Fruit fly (Drosophila melanogaster): ENCODE results near the gene CG7298.
A peak's percentile ranks its signal among the peaks of the same experiment; 100 is the strongest.

The CG7298 gene

DNA sequence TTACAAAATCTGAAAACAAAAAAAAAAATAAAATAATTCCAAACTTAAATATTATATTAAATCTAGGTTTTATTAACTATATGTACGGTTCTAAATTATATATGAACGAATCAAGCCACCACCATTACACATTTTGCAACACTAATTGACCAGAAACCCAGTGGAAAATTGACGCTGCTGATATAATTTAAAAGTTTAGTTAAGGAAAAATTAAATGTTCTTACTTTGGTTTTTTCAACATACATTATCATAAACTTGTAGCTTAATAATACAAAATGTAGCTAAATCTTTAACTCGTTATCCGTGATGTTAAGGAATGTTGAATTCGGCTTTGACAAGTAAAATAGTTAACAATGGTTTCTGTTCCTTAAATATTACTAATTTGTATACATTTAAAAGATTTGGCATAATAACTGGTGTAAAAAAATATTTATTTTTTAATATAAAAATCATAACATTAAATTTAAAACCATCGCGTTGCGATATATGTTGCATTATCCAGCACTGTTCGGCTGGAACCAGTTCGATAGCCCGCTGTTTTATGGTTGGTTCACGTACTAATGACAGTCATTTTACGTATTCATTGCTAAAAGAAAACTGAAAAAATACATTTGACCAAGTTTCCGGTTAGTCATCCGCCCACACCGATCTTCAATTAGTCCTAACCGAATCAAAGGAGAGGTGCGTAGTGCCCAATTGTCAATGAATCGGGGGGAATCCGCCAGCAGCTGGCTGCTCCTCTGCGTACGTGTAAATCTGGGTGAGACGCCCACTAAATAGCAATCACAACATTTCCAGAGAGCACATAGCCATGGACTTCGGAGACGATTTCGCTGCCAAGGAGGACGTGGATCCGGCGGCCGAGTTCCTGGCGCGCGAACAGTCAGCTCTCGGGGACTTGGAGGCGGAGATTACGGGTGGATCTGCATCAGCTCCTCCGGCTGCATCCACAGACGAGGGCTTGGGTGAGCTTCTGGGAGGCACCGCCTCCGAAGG is 38.8 kb upstream of the CG7298 start (continued):
- peak; percentile 14 for TF ChIP-seq fd85E (GFP tag; optimal IDR thresholded peaks at IDR 0.05)
- TF ChIP-seq Gug (GFP tag; IDR thresholded peaks at IDR 0.05): peak; percentile 16; the same call in 1 of the 2 replicates
- peak; percentile 68 for TF ChIP-seq eg (GFP tag; IDR thresholded peaks at IDR 0.05)
- TF ChIP-seq dsx (GFP tag; optimal IDR thresholded peaks at IDR 0.05; ENCODE audit: poor library complexity, severe bottlenecking): peak; percentile 41
- peak; percentile 69 for TF ChIP-seq esn (GFP tag; optimal IDR thresholded peaks at IDR 0.05)
- peak; percentile 60 for TF ChIP-seq Hr4 (GFP tag; optimal IDR thresholded peaks at IDR 0.05)
- TF ChIP-seq CG11294 (GFP tag; IDR thresholded peaks at IDR 0.05): peak; percentile 29; the same call in 1 of the 2 replicates
- peak; percentile 22 for TF ChIP-seq CG7368 (GFP tag; optimal IDR thresholded peaks at IDR 0.05)
- TF ChIP-seq CG8632 (GFP tag; optimal IDR thresholded peaks at IDR 0.05): peak; percentile 67
- TF ChIP-seq CG16779 (tag; optimal IDR thresholded peaks at IDR 0.05): no peak
- no peak for TF ChIP-seq CG11902 (GFP tag; optimal IDR thresholded peaks at IDR 0.05)
- peak; percentile 54 for TF ChIP-seq topi (GFP tag; optimal IDR thresholded peaks at IDR 0.05)
- TF ChIP-seq Lpt (GFP tag; optimal IDR thresholded peaks at IDR 0.05): no peak
- TF ChIP-seq salr (GFP tag; optimal IDR thresholded peaks at IDR 0.05): peak in 1 of 2 experiments; percentile 48
- TF ChIP-seq CG31627 (GFP tag; optimal IDR thresholded peaks at IDR 0.05): peak; percentile 46
- peak; percentile 46 for TF ChIP-seq cyc (GFP tag; optimal IDR thresholded peaks at IDR 0.05)
- peak; percentile 20 for TF ChIP-seq CG9139 (GFP tag; optimal IDR thresholded peaks at IDR 0.05)
- peak; percentile 63 for TF ChIP-seq achi (GFP tag; optimal IDR thresholded peaks at IDR 0.05)
- no peak for TF ChIP-seq CG6854 (GFP tag; optimal IDR thresholded peaks at IDR 0.05)
- peak; percentile 36 for TF ChIP-seq Sox15 (GFP tag; optimal IDR thresholded peaks at IDR 0.05)
- TF ChIP-seq CG6808 (GFP tag; optimal IDR thresholded peaks at IDR 0.05): peak; percentile 2
- TF ChIP-seq CG8319 (GFP tag; optimal IDR thresholded peaks at IDR 0.05): peak; percentile 4

DNA sequence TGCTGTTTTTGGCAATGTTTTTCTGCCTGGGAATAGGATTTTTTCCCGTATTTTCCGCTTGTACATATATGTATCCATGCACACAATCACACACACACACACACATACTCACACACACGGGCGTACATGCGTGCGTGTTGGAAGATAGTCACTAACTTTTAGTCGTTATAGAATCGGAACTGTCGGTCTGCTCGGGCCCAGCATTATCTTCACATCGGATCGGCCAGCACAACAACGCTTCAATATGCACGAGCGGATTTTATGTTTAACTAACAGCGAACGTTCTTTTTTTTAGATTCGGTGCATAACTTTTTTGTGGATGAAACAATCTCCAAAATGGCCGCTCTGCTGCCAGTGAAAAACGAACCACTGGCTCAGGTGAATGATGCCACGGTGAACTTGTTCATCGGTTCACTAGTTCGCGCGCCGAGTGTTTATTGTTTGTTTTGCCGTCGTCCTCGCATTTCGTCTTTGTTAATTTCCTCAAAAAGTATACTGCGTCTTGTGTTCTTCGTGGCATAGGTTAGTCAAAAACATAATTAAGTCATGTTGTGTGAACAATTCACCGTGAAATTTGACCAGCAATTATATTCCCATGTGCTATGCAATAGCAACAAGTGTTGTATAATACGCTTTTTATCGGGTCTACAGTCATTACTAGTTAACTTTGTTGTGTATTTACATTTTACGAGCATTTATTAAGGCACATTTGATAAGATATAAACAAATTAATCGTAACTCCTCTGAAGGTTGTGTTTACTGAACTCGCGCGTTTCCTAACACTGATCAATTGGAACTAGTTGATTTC is 37.9 kb upstream of the CG7298 start, which contains the start of the genes CG6951 and CG17233:
Gene CG6951 (plus strand): TSS at position 105 of the 808 bp plus-strand sequence.
Gene CG17233 (minus strand): TSS at position 741 of the 808 bp plus-strand sequence.
- no peak for TF ChIP-seq spab (GFP tag; optimal IDR thresholded peaks at IDR 0.05)
- no peak for TF ChIP-seq dsx (GFP tag; optimal IDR thresholded peaks at IDR 0.05; ENCODE audit: poor library complexity, severe bottlenecking)
- TF ChIP-seq CG11294 (GFP tag; IDR thresholded peaks at IDR 0.05): no peak
- no peak for TF ChIP-seq Hr38 (GFP tag; optimal IDR thresholded peaks at IDR 0.05)
- no peak for TF ChIP-seq CG1621 (tag; optimal IDR thresholded peaks at IDR 0.05)
- no peak for TF ChIP-seq topi (GFP tag; optimal IDR thresholded peaks at IDR 0.05)
- TF ChIP-seq fkh (GFP tag; optimal IDR thresholded peaks at IDR 0.05): peak; percentile 89

DNA sequence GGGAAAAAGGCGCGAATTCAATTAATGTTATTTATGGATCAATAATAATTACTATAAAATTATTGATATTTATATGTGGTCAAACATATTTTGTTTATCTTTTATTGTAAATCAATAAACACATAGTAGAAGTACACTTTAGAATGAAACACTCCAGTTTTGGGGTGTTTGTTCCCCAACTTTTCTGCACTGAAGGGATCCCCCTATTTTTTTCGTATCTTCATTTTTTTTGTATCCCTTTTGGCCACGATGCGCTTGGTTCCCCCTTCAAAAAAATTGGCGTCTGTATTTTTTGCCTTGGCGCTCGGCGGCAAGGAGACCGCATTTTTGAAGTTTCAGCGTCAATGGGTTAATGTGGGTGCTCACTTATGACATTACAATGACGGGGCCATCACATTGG is 37.3 kb upstream of the CG7298 start, which contains the start of gene Clc:
Gene Clc (plus strand): TSS at position 301 of the 400 bp plus-strand sequence.
- TF ChIP-seq CG6854 (GFP tag; optimal IDR thresholded peaks at IDR 0.05) (no peak), CG6792 (GFP tag; optimal IDR thresholded peaks at IDR 0.05) (no peak), topi (GFP tag; optimal IDR thresholded peaks at IDR 0.05) (no peak), Sox14 (GFP tag; optimal IDR thresholded peaks at IDR 0.05) (no peak), dsx (GFP tag; optimal IDR thresholded peaks at IDR 0.05; ENCODE audit: poor library complexity, severe bottlenecking) (no peak), CG6276 (GFP tag; optimal IDR thresholded peaks at IDR 0.05) (no peak), pdm3 (GFP tag; optimal IDR thresholded peaks at IDR 0.05) (no peak), CG34406 (GFP tag; optimal IDR thresholded peaks at IDR 0.05) (no peak)

DNA sequence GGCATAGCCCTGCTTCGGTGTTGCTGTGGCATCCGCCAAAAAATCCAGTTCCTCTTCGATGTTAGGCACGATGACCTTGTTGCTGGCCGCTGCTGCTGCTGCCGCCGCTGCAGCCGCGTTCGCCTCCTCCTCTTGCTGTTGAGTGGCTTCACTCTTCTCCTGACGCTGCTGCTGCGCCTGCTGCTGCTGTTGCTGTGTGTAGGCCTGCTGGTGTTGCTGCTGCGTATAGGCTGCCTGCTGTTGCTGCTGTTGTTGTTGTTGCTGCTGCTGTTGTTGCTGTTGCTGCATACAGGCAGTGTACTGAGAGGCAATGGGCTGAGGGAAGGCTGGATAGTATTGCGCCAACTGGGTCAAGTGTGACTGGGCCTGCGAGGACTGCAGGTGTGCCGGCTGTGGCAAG is 33.7 kb upstream of the CG7298 start:
- TF ChIP-seq CG6276 (GFP tag; optimal IDR thresholded peaks at IDR 0.05) (no peak), fd59A (GFP tag; optimal IDR thresholded peaks at IDR 0.05) (no peak), dsx (GFP tag; optimal IDR thresholded peaks at IDR 0.05; ENCODE audit: poor library complexity, severe bottlenecking) (no peak), CG6854 (GFP tag; optimal IDR thresholded peaks at IDR 0.05) (no peak), achi (GFP tag; optimal IDR thresholded peaks at IDR 0.05) (no peak), lz (GFP tag; optimal IDR thresholded peaks at IDR 0.05) (no peak), Hr39 (GFP tag; optimal IDR thresholded peaks at IDR 0.05) (no peak), pdm3 (GFP tag; optimal IDR thresholded peaks at IDR 0.05) (no peak), CG6808 (GFP tag; optimal IDR thresholded peaks at IDR 0.05) (no peak), CG8119 (GFP tag; IDR thresholded peaks at IDR 0.05) (no peak), CG7368 (GFP tag; optimal IDR thresholded peaks at IDR 0.05) (no peak), Hr4 (GFP tag; optimal IDR thresholded peaks at IDR 0.05) (no peak), Sox14 (GFP tag; optimal IDR thresholded peaks at IDR 0.05) (no peak), Smox (GFP tag; optimal IDR thresholded peaks at IDR 0.05) (no peak), net (GFP tag; optimal IDR thresholded peaks at IDR 0.05) (no peak)

Measured in whole organism, prepupa.